Worm (Caenorhabditis elegans): Measurements from ENCODE around the gene dyf-2.
A peak's percentile ranks its signal among the peaks of the same experiment; 100 is the strongest.

The dyf-2 gene

ce11 chrIII:13659028-13659427 is 27.2 kb downstream of the dyf-2 start:
- TF ChIP-seq pat-9 (tag; optimal IDR thresholded peaks at IDR 0.05) (no peak), ama-1 (optimal IDR thresholded peaks at IDR 0.05) (no peak), hlh-6 (tag; optimal IDR thresholded peaks at IDR 0.05) (no peak), unc-55 (GFP tag; optimal IDR thresholded peaks at IDR 0.05) (peak; percentile 33), tbx-2 (tag; optimal IDR thresholded peaks at IDR 0.05) (no peak), K02D7.2 (tag; optimal IDR thresholded peaks at IDR 0.05) (no peak)

- TF ChIP-seq nhr-11 (tag; optimal IDR thresholded peaks at IDR 0.05): no peak
- TF ChIP-seq tbx-2 (tag; optimal IDR thresholded peaks at IDR 0.05): peak; percentile 33
- peak; percentile 24 for TF ChIP-seq ets-4 (tag; optimal IDR thresholded peaks at IDR 0.05)
- no peak for TF ChIP-seq ceh-48 (tag; optimal IDR thresholded peaks at IDR 0.05)
- TF ChIP-seq nfya-1 (tag; optimal IDR thresholded peaks at IDR 0.05): no peak
- peak; percentile 24 for TF ChIP-seq pha-2 (tag; optimal IDR thresholded peaks at IDR 0.05)
Measured at ce11 chrIII:13657975-13658374, 28.3 kb downstream of the dyf-2 start.

ce11 chrIII:13656680-13657079 is 29.6 kb downstream of the dyf-2 start:
- TF ChIP-seq nhr-232 (tag; optimal IDR thresholded peaks at IDR 0.05): no peak
- no peak for TF ChIP-seq unc-42 (tag; optimal IDR thresholded peaks at IDR 0.05)
- TF ChIP-seq ref-2 (tag; optimal IDR thresholded peaks at IDR 0.05): no peak
- no peak for TF ChIP-seq ceh-30 (tag; optimal IDR thresholded peaks at IDR 0.05)
- TF ChIP-seq mec-3 (tag; optimal IDR thresholded peaks at IDR 0.05; ENCODE audit: borderline replicate concordance): no peak
- no peak for TF ChIP-seq pat-9 (tag; optimal IDR thresholded peaks at IDR 0.05)
- TF ChIP-seq lin-11 (tag; optimal IDR thresholded peaks at IDR 0.05): no peak
- TF ChIP-seq sdc-2 (tag; optimal IDR thresholded peaks at IDR 0.05): no peak
- no peak for TF ChIP-seq hlh-6 (tag; optimal IDR thresholded peaks at IDR 0.05)

- TF ChIP-seq ref-2 (tag; optimal IDR thresholded peaks at IDR 0.05) (peak; percentile 5), ceh-31 (tag; optimal IDR thresholded peaks at IDR 0.05) (no peak)
Measured at ce11 chrIII:13654950-13655349, 31.3 kb downstream of the dyf-2 start.

- TF ChIP-seq hlh-13 (GFP tag; optimal IDR thresholded peaks at IDR 0.05): no peak
- TF ChIP-seq nfya-1 (tag; optimal IDR thresholded peaks at IDR 0.05): no peak
- no peak for TF ChIP-seq ttx-3 (tag; optimal IDR thresholded peaks at IDR 0.05)
- no peak for TF ChIP-seq pha-2 (tag; optimal IDR thresholded peaks at IDR 0.05)
- TF ChIP-seq fkh-6 (tag; optimal IDR thresholded peaks at IDR 0.05): no peak
- TF ChIP-seq sdc-2 (tag; optimal IDR thresholded peaks at IDR 0.05): no peak
- TF ChIP-seq lim-6 (tag; optimal IDR thresholded peaks at IDR 0.05): no peak
- no peak for TF ChIP-seq npax-4 (tag; optimal IDR thresholded peaks at IDR 0.05)
Measured at ce11 chrIII:13652708-13653107, 33.5 kb downstream of the dyf-2 start.

- TF ChIP-seq F13H6.1 (tag; optimal IDR thresholded peaks at IDR 0.05) (no peak), ztf-16 (tag; optimal IDR thresholded peaks at IDR 0.05) (no peak), fkh-6 (tag; optimal IDR thresholded peaks at IDR 0.05) (no peak), elt-4 (tag; optimal IDR thresholded peaks at IDR 0.05) (no peak), hlh-8 (tag; optimal IDR thresholded peaks at IDR 0.05) (no peak), ceh-6 (GFP tag; optimal IDR thresholded peaks at IDR 0.05) (no peak), ceh-24 (tag; optimal IDR thresholded peaks at IDR 0.05) (no peak), nhr-11 (tag; optimal IDR thresholded peaks at IDR 0.05) (no peak), fax-1 (tag; optimal IDR thresholded peaks at IDR 0.05) (no peak)
Measured at ce11 chrIII:13652010-13652409, 34.2 kb downstream of the dyf-2 start.

- TF ChIP-seq C08G9.2 (tag; optimal IDR thresholded peaks at IDR 0.05): peak; percentile 36
- TF ChIP-seq hlh-8 (tag; optimal IDR thresholded peaks at IDR 0.05): no peak
- TF ChIP-seq nhr-11 (tag; optimal IDR thresholded peaks at IDR 0.05): no peak
Measured at ce11 chrIII:13651414-13651813, 34.8 kb downstream of the dyf-2 start.
